Fruit fly (Drosophila melanogaster): ENCODE results near the gene Cyp4ae1.

- TF ChIP-seq h (optimal IDR thresholded peaks at IDR 0.05) = no peak
- TF ChIP-seq wek (GFP tag; optimal IDR thresholded peaks at IDR 0.05) = no peak
- no peak for TF ChIP-seq CG10979 (tag; optimal IDR thresholded peaks at IDR 0.05)
- TF ChIP-seq CG11696 (GFP tag; IDR thresholded peaks at IDR 0.05) = no peak
- TF ChIP-seq Antp (GFP tag; optimal IDR thresholded peaks at IDR 0.05) = no peak
- no peak for TF ChIP-seq CG8478 (optimal IDR thresholded peaks at IDR 0.05)
- no peak for TF ChIP-seq Abd-B (GFP tag; optimal IDR thresholded peaks at IDR 0.05)
- TF ChIP-seq Max (GFP tag; optimal IDR thresholded peaks at IDR 0.05) = no peak
- no peak for TF ChIP-seq schlank (tag; optimal IDR thresholded peaks at IDR 0.05)
- no peak for TF ChIP-seq Aef1 (GFP tag; IDR thresholded peaks at IDR 0.05)
- no peak for TF ChIP-seq CG2120 (GFP tag; optimal IDR thresholded peaks at IDR 0.05)
- no peak for TF ChIP-seq Xrp1 (GFP tag; IDR thresholded peaks at IDR 0.05)
- TF ChIP-seq sqz (GFP tag; optimal IDR thresholded peaks at IDR 0.05) = no peak
Observed at dm6 chrX:2223454-2223853, 44.6 kb downstream of the Cyp4ae1 start, which contains the start of gene CG14052.
